Worm (Caenorhabditis elegans): ENCODE data around the gene ZK105.14.

Gene ZK105.14

DNA sequence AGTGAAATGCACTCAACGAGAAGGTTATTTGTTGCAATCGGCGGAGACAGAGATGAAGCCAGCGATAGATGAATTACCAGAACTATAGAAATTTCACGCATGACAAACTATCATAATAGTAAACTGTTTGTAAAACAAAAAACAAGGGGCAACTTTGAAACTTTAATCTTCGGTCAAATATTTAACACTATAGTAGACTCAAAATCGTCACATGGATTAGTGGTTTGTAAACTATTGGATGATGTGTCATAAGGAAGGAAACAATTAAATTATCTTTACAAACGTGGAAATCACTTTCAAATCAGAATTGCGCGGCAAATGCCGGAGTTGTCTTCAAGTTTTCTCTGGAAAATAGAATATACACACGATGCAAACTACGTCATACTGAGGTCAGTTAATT lies 4.2 kb downstream of the ZK105.14 start, which contains the start of gene ZK105.5:
Gene ZK105.5 (minus strand): TSS at position 101 of the 400 bp plus-strand sequence.
- TF ChIP-seq unc-130 (GFP tag; optimal IDR thresholded peaks at IDR 0.05) = no peak
- TF ChIP-seq attf-5 (GFP tag; optimal IDR thresholded peaks at IDR 0.05) = no peak
- no peak for TF ChIP-seq dpff-1 (tag; optimal IDR thresholded peaks at IDR 0.05)

DNA sequence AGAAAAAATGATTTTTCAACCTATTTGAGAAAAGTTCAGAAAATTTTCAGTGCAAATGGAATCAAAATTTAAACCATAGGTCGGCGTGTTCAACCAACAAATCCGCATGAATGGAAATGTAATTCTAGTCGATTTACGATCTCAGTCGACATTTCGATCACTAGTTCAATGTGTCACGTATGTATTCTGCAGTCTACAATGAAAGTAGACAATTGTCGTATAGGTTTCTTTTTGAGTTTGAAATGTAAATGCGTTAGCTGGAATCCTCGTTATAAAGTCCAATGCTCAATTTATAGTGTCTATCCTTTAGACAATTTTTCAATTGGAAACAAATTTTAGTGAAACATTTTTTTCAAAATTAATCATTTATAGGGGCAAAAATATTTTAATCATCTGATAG lies 5.8 kb downstream of the ZK105.14 start, which contains the start of gene ZK105.12:
Gene ZK105.12 (minus strand): TSS at position 101 of the 400 bp plus-strand sequence.
- TF ChIP-seq attf-5 (GFP tag; optimal IDR thresholded peaks at IDR 0.05) (no peak), ztf-6 (GFP tag; IDR thresholded peaks at IDR 0.05) (no peak), snpc-4 (GFP tag; optimal IDR thresholded peaks at IDR 0.05) (no peak), snpc-4 (tag; optimal IDR thresholded peaks at IDR 0.05) (no peak), repo-1 (tag; optimal IDR thresholded peaks at IDR 0.05) (no peak), mxl-1 (tag; optimal IDR thresholded peaks at IDR 0.05) (no peak), tbp1 (GFP tag; optimal IDR thresholded peaks at IDR 0.05) (no peak), atf-7 (tag; optimal IDR thresholded peaks at IDR 0.05) (no peak), nhr-120 (GFP tag; IDR thresholded peaks at IDR 0.05) (no peak), hmg-20 (GFP tag; IDR thresholded peaks at IDR 0.05) (no peak), ZK185.1 (tag; optimal IDR thresholded peaks at IDR 0.05; ENCODE audit: poor library complexity, severe bottlenecking) (no peak), gei-17 (GFP tag; optimal IDR thresholded peaks at IDR 0.05) (no peak), somi-1 (GFP tag; optimal IDR thresholded peaks at IDR 0.05) (no peak), B0261.1 (tag; optimal IDR thresholded peaks at IDR 0.05) (no peak), attf-3 (GFP tag; conservative IDR thresholded peaks at IDR 0.05) (no peak)

DNA sequence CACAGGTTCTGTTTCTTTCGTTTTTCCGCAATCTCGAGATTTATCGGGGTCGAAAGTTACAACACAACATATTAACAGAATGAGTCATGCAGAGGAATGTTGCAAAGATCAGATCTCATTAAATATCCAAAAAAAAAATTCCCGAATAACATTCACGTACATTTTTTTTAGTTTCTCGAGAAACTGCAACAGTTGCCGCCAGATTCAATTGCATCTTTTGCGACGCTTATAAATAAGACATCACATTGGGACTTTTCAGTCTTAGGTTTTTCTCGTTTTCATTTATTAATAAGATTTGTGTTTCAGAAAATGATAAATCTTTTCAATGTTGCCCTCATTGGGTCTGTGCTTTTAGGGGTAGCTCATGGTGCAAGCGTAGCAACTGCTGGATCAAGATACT lies 8.2 kb downstream of the ZK105.14 start, which contains the start of gene ZK105.1:
Gene ZK105.1 (plus strand): TSS at position 301 of the 400 bp plus-strand sequence.
- TF ChIP-seq ztf-6 (GFP tag; IDR thresholded peaks at IDR 0.05) (no peak), sptf-2 (GFP tag; optimal IDR thresholded peaks at IDR 0.05) (no peak), gei-17 (GFP tag; optimal IDR thresholded peaks at IDR 0.05) (no peak), egrh-3 (GFP tag; IDR thresholded peaks at IDR 0.05) (no peak), C06A6.2 (GFP tag; conservative IDR thresholded peaks at IDR 0.05) (no peak), F57C9.4 (tag; optimal IDR thresholded peaks at IDR 0.05) (no peak), aptf-3 (GFP tag; IDR thresholded peaks at IDR 0.05) (no peak), F37B4.10 (GFP tag; IDR thresholded peaks at IDR 0.05) (no peak), Y95B8A.8 (GFP tag; IDR thresholded peaks at IDR 0.05) (no peak), nfyb-1 (GFP tag; IDR thresholded peaks at IDR 0.05) (no peak), lsl-1 (GFP tag; optimal IDR thresholded peaks at IDR 0.05) (no peak), lin-35 (GFP tag; optimal IDR thresholded peaks at IDR 0.05) (no peak), chd-7 (tag; optimal IDR thresholded peaks at IDR 0.05) (no peak), sea-2 (GFP tag; IDR thresholded peaks at IDR 0.05) (no peak), ztf-3 (GFP tag; optimal IDR thresholded peaks at IDR 0.05) (no peak), nfya-1 (tag; optimal IDR thresholded peaks at IDR 0.05; ENCODE audit: borderline replicate concordance, insufficient read depth) (no peak), hmg-20 (GFP tag; IDR thresholded peaks at IDR 0.05) (no peak), somi-1 (GFP tag; optimal IDR thresholded peaks at IDR 0.05) (no peak)

DNA sequence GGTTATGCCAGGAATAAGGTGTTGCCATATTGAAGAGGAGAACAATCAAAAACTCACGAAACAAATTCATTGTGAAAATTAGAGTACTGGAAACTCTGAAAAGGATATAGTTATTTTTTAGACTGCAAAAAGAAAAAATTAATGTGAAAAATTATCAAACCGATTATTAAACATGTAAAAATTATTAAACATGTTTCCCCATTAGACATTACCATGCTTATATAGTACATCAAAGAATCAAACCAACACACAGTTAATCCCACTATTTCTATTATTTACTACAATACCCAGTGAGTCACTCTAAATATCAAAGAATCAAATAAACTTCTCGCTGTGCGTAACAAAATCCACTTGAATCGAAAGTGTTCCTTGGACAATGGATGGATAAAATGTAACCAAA lies 8.8 kb downstream of the ZK105.14 start, which contains the start of gene ZK105.13:
Gene ZK105.13 (minus strand): TSS at position 101 of the 400 bp plus-strand sequence.
- no peak for TF ChIP-seq Y95B8A.8 (GFP tag; IDR thresholded peaks at IDR 0.05)
- TF ChIP-seq D2030.7 (GFP tag; IDR thresholded peaks at IDR 0.05) = no peak
- TF ChIP-seq snpc-1.3 (tag; optimal IDR thresholded peaks at IDR 0.05; ENCODE audit: insufficient read depth) = no peak
- TF ChIP-seq akir-1 (GFP tag; optimal IDR thresholded peaks at IDR 0.05) = no peak
- no peak for TF ChIP-seq ceh-40 (GFP tag; IDR thresholded peaks at IDR 0.05)
- no peak for TF ChIP-seq unc-62 (GFP tag; optimal IDR thresholded peaks at IDR 0.05)
- TF ChIP-seq Y53G8AR.9 (GFP tag; conservative IDR thresholded peaks at IDR 0.05) = no peak
- TF ChIP-seq tbx-9 (tag; optimal IDR thresholded peaks at IDR 0.05; ENCODE audit: borderline replicate concordance) = no peak
- TF ChIP-seq F22D6.2 (tag; optimal IDR thresholded peaks at IDR 0.05) = no peak
